Fruit fly (Drosophila melanogaster): ENCODE measurements around the gene Qsox4.

Gene Qsox4

DNA sequence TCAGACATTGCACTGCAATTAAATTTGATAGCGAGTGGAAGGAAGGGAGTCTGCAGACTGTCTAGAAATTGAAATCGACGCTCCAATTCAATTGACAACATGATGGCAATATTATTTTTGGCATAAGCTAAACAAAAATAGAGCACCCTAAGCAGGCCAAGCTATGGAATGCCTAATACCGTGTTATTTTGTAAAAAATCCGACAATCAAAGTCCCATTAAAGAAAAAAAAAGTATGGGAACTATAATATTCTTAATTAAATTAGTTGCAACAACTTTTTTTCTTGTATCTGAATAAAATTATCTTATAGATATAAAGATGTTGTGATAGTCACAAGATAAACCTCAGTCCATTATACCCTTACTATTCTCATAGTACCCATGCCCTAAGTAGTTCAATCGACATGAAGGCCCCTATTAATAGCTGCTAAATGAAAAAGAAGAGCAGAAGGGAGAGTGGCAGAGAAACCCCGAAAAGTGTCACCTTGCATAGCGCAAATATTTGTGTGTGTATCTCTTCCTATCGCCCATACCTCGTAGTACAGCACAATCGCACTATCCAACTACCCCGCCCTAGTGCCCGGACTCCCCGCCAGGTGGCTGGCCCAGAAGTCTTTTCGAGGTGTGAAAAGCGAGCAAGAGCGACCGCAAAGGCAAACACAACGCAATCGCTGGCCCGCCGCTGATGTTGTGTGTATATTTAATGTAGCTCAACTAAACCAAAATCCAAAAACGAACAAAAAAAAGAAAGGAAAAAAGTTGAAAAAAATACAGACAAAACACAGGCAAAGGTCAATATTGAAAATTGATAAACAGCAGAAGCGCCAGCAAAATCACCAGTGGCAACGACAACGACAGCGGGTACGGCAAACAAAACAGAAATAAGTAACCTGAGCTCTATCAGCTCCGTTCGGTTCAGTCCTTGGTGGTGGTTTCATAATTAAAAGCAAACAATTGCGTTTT, 44.9 kb upstream of the Qsox4 start (continued):
- TF ChIP-seq CG14667 (GFP tag; IDR thresholded peaks at IDR 0.05) (no peak), CG12236 (GFP tag; optimal IDR thresholded peaks at IDR 0.05) (peak; percentile 80), psq (GFP tag; optimal IDR thresholded peaks at IDR 0.05) (peak; percentile 47), dpn (GFP tag; optimal IDR thresholded peaks at IDR 0.05) (peak in 1 of 2 experiments; percentile 21), CG3838 (GFP tag; optimal IDR thresholded peaks at IDR 0.05) (peak; percentile 72), Asciz (GFP tag; optimal IDR thresholded peaks at IDR 0.05) (peak; percentile 84), ac (GFP tag; optimal IDR thresholded peaks at IDR 0.05) (peak; percentile 84), Dad (GFP tag; optimal IDR thresholded peaks at IDR 0.05) (no peak), nom (GFP tag; optimal IDR thresholded peaks at IDR 0.05) (peak; percentile 0), Awh (GFP tag; IDR thresholded peaks at IDR 0.05) (peak; percentile 49), bigmax (GFP tag; optimal IDR thresholded peaks at IDR 0.05) (no peak), YL-1 (GFP tag; optimal IDR thresholded peaks at IDR 0.05) (peak; percentile 62), CG15269 (tag; optimal IDR thresholded peaks at IDR 0.05) (peak; percentile 48), chm (GFP tag; IDR thresholded peaks at IDR 0.05) (peak; percentile 86; the same call in 1 of the 2 replicates), GATAe (GFP tag; conservative IDR thresholded peaks at IDR 0.05) (no peak), MTF-1 (GFP tag; optimal IDR thresholded peaks at IDR 0.05; ENCODE audit: borderline replicate concordance) (peak; percentile 84), Elba2 (GFP tag; optimal IDR thresholded peaks at IDR 0.05) (no peak), ara (GFP tag; IDR thresholded peaks at IDR 0.05) (peak; percentile 54; the same call in 1 of the 2 replicates), CG4617 (GFP tag; optimal IDR thresholded peaks at IDR 0.05; ENCODE audit: borderline replicate concordance) (peak; percentile 29), CG13296 (GFP tag; optimal IDR thresholded peaks at IDR 0.05) (peak; percentile 62), Hr3 (GFP tag; optimal IDR thresholded peaks at IDR 0.05) (no peak), CG8478 (optimal IDR thresholded peaks at IDR 0.05) (no peak), CG30403 (GFP tag; optimal IDR thresholded peaks at IDR 0.05) (no peak), CG9727 (GFP tag; optimal IDR thresholded peaks at IDR 0.05) (peak; percentile 87), HLH3B (GFP tag; IDR thresholded peaks at IDR 0.05) (peak; percentile 27; the same call in 1 of the 2 replicates), Pdp1 (GFP tag; optimal IDR thresholded peaks at IDR 0.05) (peak; percentile 14 to 80), CG17186 (GFP tag; optimal IDR thresholded peaks at IDR 0.05) (peak; percentile 41), bsh (GFP tag; optimal IDR thresholded peaks at IDR 0.05) (peak in 1 of 2 experiments; percentile 48), Usf (GFP tag; optimal IDR thresholded peaks at IDR 0.05) (peak; percentile 16), CG6689 (GFP tag; IDR thresholded peaks at IDR 0.05) (peak; percentile 63), pb (GFP tag; optimal IDR thresholded peaks at IDR 0.05) (peak; percentile 46), CG13775 (GFP tag; optimal IDR thresholded peaks at IDR 0.05) (peak; percentile 21), tap (tag; optimal IDR thresholded peaks at IDR 0.05) (no peak), CG11560 (tag; IDR thresholded peaks at IDR 0.05) (no peak), CG10565 (GFP tag; optimal IDR thresholded peaks at IDR 0.05) (peak; percentile 3), pita (GFP tag; optimal IDR thresholded peaks at IDR 0.05) (no peak), CG17328 (GFP tag; IDR thresholded peaks at IDR 0.05) (peak; percentile 23; the same call in 1 of the 2 replicates), Six4 (GFP tag; optimal IDR thresholded peaks at IDR 0.05) (no peak), Jarid2 (GFP tag; optimal IDR thresholded peaks at IDR 0.05) (peak; percentile 58), da (GFP tag; optimal IDR thresholded peaks at IDR 0.05) (peak; percentile 39), bbx (GFP tag; IDR thresholded peaks at IDR 0.05; ENCODE audit: partially characterized antibody) (no peak), en (GFP tag; optimal IDR thresholded peaks at IDR 0.05) (peak; percentile 46), CG31365 (tag; optimal IDR thresholded peaks at IDR 0.05) (peak; percentile 52), Dp (GFP tag; optimal IDR thresholded peaks at IDR 0.05) (no peak), CG1602 (GFP tag; optimal IDR thresholded peaks at IDR 0.05) (peak; percentile 27), Hmx (GFP tag; optimal IDR thresholded peaks at IDR 0.05) (no peak), vnd (GFP tag; IDR thresholded peaks at IDR 0.05; ENCODE audit: partially characterized antibody) (no peak), CG8281 (tag; optimal IDR thresholded peaks at IDR 0.05) (peak; percentile 41)

Data from whole organism, embryonic.